Fruit fly (Drosophila melanogaster) whole organism, embryonic: ENCODE results near the gene CAH3.

Experiments used
- Aef1 ChIP-seq: fragments of 200-800 bp; sonication (Bioruptor generic); IDR thresholded peaks from 3 replicates; pipeline ENCODE4 v1.3.6; 2022; ENCODE audit warnings: missing biosample characterization, missing genetic modification characterization
- CG10209 ChIP-seq: fragments of 200-800 bp; sonication (Bioruptor generic); optimal IDR thresholded peaks from 3 replicates; lab custom pipeline; 2017; ENCODE audit warnings: missing biosample characterization, mild to moderate bottlenecking, missing genetic modification characterization, missing genetic modification reagents
- CG11696 ChIP-seq: fragments of 200-800 bp; sonication (Bioruptor generic); IDR thresholded peaks from 2 replicates; pipeline ENCODE4 v1.3.6; 2022; ENCODE audit warnings: missing biosample characterization, missing genetic modification characterization
- CG13287 ChIP-seq: fragments of 200-800 bp; sonication (Bioruptor generic); IDR thresholded peaks from 2 replicates; pipeline ENCODE4 v1.3.6; 2022; ENCODE audit warnings: missing biosample characterization, missing genetic modification characterization; ENCODE audit not compliant: partially characterized antibody
- CG14014 ChIP-seq: fragments of 200-800 bp; sonication (Bioruptor generic); IDR thresholded peaks from 2 replicates; pipeline ENCODE4 v1.3.6; 2022; ENCODE audit warnings: missing biosample characterization, missing genetic modification characterization
- CG14667 ChIP-seq: fragments of 200-800 bp; sonication (Bioruptor generic); IDR thresholded peaks from 2 replicates; pipeline ENCODE4 v1.3.6; 2022; ENCODE audit warnings: missing biosample characterization, missing genetic modification characterization
- CG14860 ChIP-seq: fragments of 200-800 bp; sonication (Bioruptor generic); IDR thresholded peaks from 3 replicates; pipeline ENCODE4 v1.3.6; 2022; ENCODE audit warnings: missing biosample characterization, missing genetic modification characterization; ENCODE audit not compliant: partially characterized antibody
- CG15696 ChIP-seq: fragments of 200-800 bp; sonication (Bioruptor generic); optimal IDR thresholded peaks from 2 replicates; lab custom pipeline; 2019; ENCODE audit warnings: missing biosample characterization, mild to moderate bottlenecking, missing genetic modification characterization, moderate library complexity
- CG1647 ChIP-seq: fragments of 200-800 bp; sonication (Bioruptor generic); optimal IDR thresholded peaks from 3 replicates; lab custom pipeline; 2016; ENCODE audit warnings: missing biosample characterization, missing genetic modification characterization
- CG16863 ChIP-seq: fragments of 200-800 bp; sonication (Bioruptor generic); optimal IDR thresholded peaks from 3 replicates; lab custom pipeline; 2016; ENCODE audit warnings: missing biosample characterization, missing genetic modification characterization
- CG17186 ChIP-seq: fragments of 200-800 bp; sonication (Bioruptor generic); optimal IDR thresholded peaks from 3 replicates; lab custom pipeline; 2017; ENCODE audit warnings: missing biosample characterization, missing genetic modification reagents, missing genetic modification characterization
- CG17359 ChIP-seq: fragments of 200-800 bp; sonication (Bioruptor generic); optimal IDR thresholded peaks from 3 replicates; lab custom pipeline; 2018; ENCODE audit warnings: missing biosample characterization, mild to moderate bottlenecking, missing genetic modification characterization, moderate library complexity
- CG17568 ChIP-seq: fragments of 200-800 bp; sonication (Bioruptor generic); optimal IDR thresholded peaks from 2 replicates; lab custom pipeline; 2018; ENCODE audit warnings: missing biosample characterization, mild to moderate bottlenecking, missing genetic modification characterization, moderate library complexity
- CG17829 ChIP-seq: fragments of 200-800 bp; optimal IDR thresholded peaks from 2 replicates; lab custom pipeline; 2019; ENCODE audit warnings: missing biosample characterization, mild to moderate bottlenecking, missing genetic modification characterization, moderate library complexity
- CG3847 ChIP-seq: fragments of 200-800 bp; sonication (Bioruptor generic); IDR thresholded peaks from 2 replicates; pipeline ENCODE4 v1.3.6; 2022; ENCODE audit warnings: missing biosample characterization, missing genetic modification characterization
- CG42726 ChIP-seq: fragments of 200-800 bp; sonication (Bioruptor generic); IDR thresholded peaks from 2 replicates; pipeline ENCODE4 v1.3.6; 2022; ENCODE audit warnings: missing biosample characterization, missing genetic modification characterization; ENCODE audit not compliant: partially characterized antibody
- CG4282 ChIP-seq: fragments of 200-800 bp; sonication (Bioruptor generic); optimal IDR thresholded peaks from 2 replicates; lab custom pipeline; 2016; ENCODE audit warnings: missing biosample characterization, missing genetic modification characterization
- CG6683 ChIP-seq: fragments of 200-800 bp; sonication (Bioruptor generic); optimal IDR thresholded peaks from 2 replicates; lab custom pipeline; 2017; ENCODE audit warnings: missing biosample characterization, mild to moderate bottlenecking, missing genetic modification characterization, missing genetic modification reagents
- CG7271 ChIP-seq: fragments of 200-800 bp; sonication (Bioruptor generic); optimal IDR thresholded peaks from 2 replicates; lab custom pipeline; 2018; ENCODE audit warnings: missing biosample characterization, mild to moderate bottlenecking, missing genetic modification characterization, moderate library complexity
- CG7556 ChIP-seq: fragments of 200-800 bp; sonication (Bioruptor generic); optimal IDR thresholded peaks from 2 replicates; lab custom pipeline; 2017; ENCODE audit warnings: missing biosample characterization, mild to moderate bottlenecking, missing genetic modification characterization
- CG7928 ChIP-seq: fragments of 200-800 bp; sonication (Bioruptor generic); optimal IDR thresholded peaks from 2 replicates; lab custom pipeline; 2017; ENCODE audit warnings: missing biosample characterization, mild to moderate bottlenecking, missing genetic modification characterization
- Dip3 ChIP-seq: fragments of 200-800 bp; sonication (Bioruptor generic); optimal IDR thresholded peaks from 3 replicates; lab custom pipeline; 2016; ENCODE audit warnings: missing biosample characterization, missing genetic modification characterization
- H15 ChIP-seq: fragments of 200-800 bp; sonication (Bioruptor generic); IDR thresholded peaks from 3 replicates; pipeline ENCODE4 v1.3.6; 2022; ENCODE audit warnings: missing biosample characterization, missing genetic modification characterization
- Hmx ChIP-seq: fragments of 200-800 bp; sonication (Bioruptor generic); optimal IDR thresholded peaks from 2 replicates; lab custom pipeline; 2016; ENCODE audit warnings: missing biosample characterization, missing genetic modification characterization
- NC2β ChIP-seq: fragments of 200-800 bp; sonication (Bioruptor generic); optimal IDR thresholded peaks from 2 replicates; lab custom pipeline; 2016; ENCODE audit warnings: missing biosample characterization, missing genetic modification characterization
- NfI ChIP-seq: fragments of 200-800 bp; sonication (Bioruptor generic); optimal IDR thresholded peaks from 3 replicates; lab custom pipeline; 2018; ENCODE audit warnings: missing biosample characterization, mild to moderate bottlenecking, missing genetic modification characterization, moderate library complexity
- Ptx1 ChIP-seq: fragments of 200-800 bp; sonication (Bioruptor generic); IDR thresholded peaks from 2 replicates; pipeline ENCODE4 v1.3.6; 2022; ENCODE audit warnings: missing biosample characterization, missing genetic modification characterization
- Ravus ChIP-seq: fragments of 200-800 bp; sonication (Bioruptor generic); IDR thresholded peaks from 2 replicates; pipeline ENCODE4 v1.3.6; 2022; ENCODE audit warnings: missing biosample characterization, missing genetic modification characterization
- Trl ChIP-seq, 3 experiments: fragments of >200 bp in 2 of 3; fragments of 200-800 bp in 1 of 3; sonication (Bioruptor generic) in 1 of 3; optimal IDR thresholded peaks; 2 replicates in 1 of 3; 3 replicates in 2 of 3; lab custom pipeline; 2016 to 2017; ENCODE audit warnings: missing biosample characterization in 1 of 3, missing genetic modification characterization in 1 of 3
- Xrp1 ChIP-seq: fragments of 200-800 bp; sonication (Bioruptor generic); IDR thresholded peaks from 2 replicates; pipeline ENCODE4 v1.3.6; 2022; ENCODE audit warnings: missing biosample characterization, missing genetic modification characterization
- bsh ChIP-seq, 2 experiments: fragments of 200-800 bp; sonication (Bioruptor generic); optimal IDR thresholded peaks; 2 replicates each; lab custom pipeline; 2017 to 2018; ENCODE audit warnings: mild to moderate bottlenecking in 2 of 2, missing biosample characterization in 2 of 2, missing genetic modification characterization in 2 of 2, moderate library complexity in 1 of 2
- chm ChIP-seq: fragments of 200-800 bp; sonication (Bioruptor generic); IDR thresholded peaks from 2 replicates; pipeline ENCODE4 v1.3.6; 2022; ENCODE audit warnings: missing biosample characterization, missing genetic modification characterization
- crc ChIP-seq: fragments of 200-800 bp; sonication (Bioruptor generic); optimal IDR thresholded peaks from 2 replicates; lab custom pipeline; 2016; ENCODE audit warnings: missing biosample characterization, missing genetic modification characterization
- dmrt99B ChIP-seq: fragments of 200-800 bp; sonication (Bioruptor generic); optimal IDR thresholded peaks from 2 replicates; lab custom pipeline; 2018; ENCODE audit warnings: missing biosample characterization, mild to moderate bottlenecking, missing genetic modification characterization, moderate library complexity
- esg ChIP-seq: fragments of 200-800 bp; sonication (Bioruptor generic); conservative IDR thresholded peaks from 2 replicates; pipeline ENCODE4 v1.3.6; 2022; ENCODE audit warnings: missing biosample characterization, missing genetic modification characterization
- ewg ChIP-seq: fragments of 200-800 bp; sonication (Bioruptor generic); optimal IDR thresholded peaks from 3 replicates; lab custom pipeline; 2017; ENCODE audit warnings: mild to moderate bottlenecking, missing biosample characterization, missing genetic modification reagents, missing genetic modification characterization
- gro ChIP-seq: fragments of 200-800 bp; sonication (Bioruptor generic); optimal IDR thresholded peaks from 2 replicates; lab custom pipeline; 2016; ENCODE audit warnings: missing biosample characterization, missing genetic modification characterization
- jigr1 ChIP-seq: fragments of 200-800 bp; sonication (Bioruptor generic); IDR thresholded peaks from 3 replicates; pipeline ENCODE4 v1.3.6; 2022; ENCODE audit warnings: missing biosample characterization, missing genetic modification characterization
- kni ChIP-seq: fragments of 200-800 bp; sonication (Bioruptor generic); optimal IDR thresholded peaks from 3 replicates; lab custom pipeline; 2017; ENCODE audit warnings: mild to moderate bottlenecking, missing biosample characterization, missing genetic modification reagents, missing genetic modification characterization
- nmo ChIP-seq: fragments of 200-800 bp; sonication (Bioruptor generic); optimal IDR thresholded peaks from 2 replicates; lab custom pipeline; 2018; ENCODE audit warnings: missing biosample characterization, mild to moderate bottlenecking, missing genetic modification characterization, moderate library complexity
- p53 ChIP-seq: fragments of 200-800 bp; sonication (Bioruptor generic); optimal IDR thresholded peaks from 2 replicates; lab custom pipeline; 2016; ENCODE audit warnings: missing biosample characterization, missing genetic modification characterization
- peb ChIP-seq: fragments of 200-800 bp; sonication (Bioruptor generic); IDR thresholded peaks from 2 replicates; pipeline ENCODE4 v1.3.6; 2022; ENCODE audit warnings: missing biosample characterization, missing genetic modification characterization
- pho ChIP-seq: fragments of 200-800 bp; sonication (Bioruptor generic); optimal IDR thresholded peaks from 2 replicates; lab custom pipeline; 2016; ENCODE audit warnings: missing biosample characterization, missing genetic modification characterization
- pita ChIP-seq: fragments of 200-800 bp; sonication (Bioruptor generic); optimal IDR thresholded peaks from 2 replicates; lab custom pipeline; 2017; ENCODE audit warnings: missing biosample characterization, mild to moderate bottlenecking, missing genetic modification characterization
- pum ChIP-seq: fragments of 200-800 bp; sonication (Bioruptor generic); optimal IDR thresholded peaks from 2 replicates; lab custom pipeline; 2016; ENCODE audit warnings: missing biosample characterization, missing genetic modification characterization
- ro ChIP-seq: fragments of 200-800 bp; sonication (Bioruptor generic); IDR thresholded peaks from 2 replicates; pipeline ENCODE4 v1.3.6; 2022; ENCODE audit warnings: missing biosample characterization, missing genetic modification characterization
- row ChIP-seq: fragments of 200-800 bp; sonication (Bioruptor generic); IDR thresholded peaks from 3 replicates; pipeline ENCODE4 v1.3.6; 2022; ENCODE audit warnings: missing biosample characterization, missing genetic modification characterization
- sens-2 ChIP-seq: fragments of 200-800 bp; sonication (Bioruptor generic); IDR thresholded peaks from 2 replicates; pipeline ENCODE4 v1.3.6; 2022; ENCODE audit warnings: missing biosample characterization, missing genetic modification characterization
- sob ChIP-seq: fragments of 200-800 bp; sonication (Bioruptor generic); IDR thresholded peaks from 2 replicates; pipeline ENCODE4 v1.3.6; 2022; ENCODE audit warnings: missing biosample characterization, missing genetic modification characterization
- vnd ChIP-seq: fragments of 200-800 bp; sonication (Bioruptor generic); IDR thresholded peaks from 3 replicates; pipeline ENCODE4 v1.3.6; 2022; ENCODE audit warnings: missing biosample characterization, missing genetic modification characterization; ENCODE audit not compliant: partially characterized antibody

CAH3 gene

DNA sequence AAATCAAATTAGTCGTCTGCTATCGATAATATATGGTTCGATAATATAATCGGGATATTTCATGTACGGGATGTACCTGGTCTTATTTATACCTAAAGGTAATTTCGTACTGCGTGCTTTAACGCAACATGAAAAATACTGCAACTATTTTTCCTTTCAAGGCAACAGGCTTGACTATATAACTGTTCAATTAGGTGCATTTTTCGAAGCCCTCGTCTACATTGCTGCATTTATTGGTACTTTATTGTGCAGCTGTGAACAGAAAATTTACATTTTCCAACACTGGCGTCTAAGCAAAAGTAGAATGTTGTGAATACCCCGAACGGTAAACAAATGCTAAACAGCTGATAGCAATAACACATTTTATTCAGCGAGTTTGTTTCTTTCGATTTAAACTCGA is 9.0 kb downstream of the CAH3 start, which contains the start of the genes Ppt1 and Ogg1 (continued):
- peak; percentile 16 for TF ChIP-seq CG15696
- TF ChIP-seq CG7556 (GFP tag; lab: Kevin White, UChicago): peak; percentile 11
- peak; percentile 42 for TF ChIP-seq sob (GFP tag; lab: Robert Waterston, UW)
- peak; percentile 60 for TF ChIP-seq pum
- TF ChIP-seq Aef1 (GFP tag; lab: Robert Waterston, UW): 0 out of 3 replicates have a peak, but pooled peaks have one; percentile 10
- peak; percentile 73 for TF ChIP-seq CG13287 (GFP tag; lab: Robert Waterston, UW)
- no peak for TF ChIP-seq peb (GFP tag; lab: Robert Waterston, UW)
- no peak for TF ChIP-seq jigr1 (GFP tag; lab: Robert Waterston, UW)
- TF ChIP-seq CG14667 (GFP tag; lab: Robert Waterston, UW): no peak
- no peak for TF ChIP-seq CG11696 (GFP tag; lab: Robert Waterston, UW)
- TF ChIP-seq Trl (optimal IDR thresholded peaks at IDR 0.05; lab: Kevin White, UChicago): no peak
- peak; percentile 71 for TF ChIP-seq Trl (GFP tag; optimal IDR thresholded peaks at IDR 0.05; lab: Kevin White, UChicago)
- peak; percentile 48 for TF ChIP-seq CG17568 (GFP tag; lab: Kevin White, UChicago)
- 0 out of 2 replicates have a peak, but pooled peaks have one; percentile 41 for TF ChIP-seq CG3847 (GFP tag; lab: Robert Waterston, UW)
- TF ChIP-seq ro (GFP tag; lab: Robert Waterston, UW): no peak
- peak; percentile 60 for TF ChIP-seq CG7928 (GFP tag; lab: Kevin White, UChicago)
- TF ChIP-seq Xrp1 (GFP tag; lab: Robert Waterston, UW): peak; percentile 33; the same call in 1 of the 2 replicates
- peak; percentile 56 for TF ChIP-seq nmo (GFP tag; lab: Kevin White, UChicago)
- peak; percentile 35 for TF ChIP-seq CG4282 (GFP tag; lab: Kevin White, UChicago)
- TF ChIP-seq NC2β (GFP tag; lab: Kevin White, UChicago): peak; percentile 54
- TF ChIP-seq sens-2 (GFP tag; lab: Robert Waterston, UW): no peak
- peak; percentile 52 for TF ChIP-seq CG16863
- TF ChIP-seq Ravus (GFP tag; lab: Robert Waterston, UW): no peak
- TF ChIP-seq gro (GFP tag; lab: Kevin White, UChicago): peak; percentile 48
- no peak for TF ChIP-seq CG7271 (tag; lab: Kevin White, UChicago)
- TF ChIP-seq esg (GFP tag; lab: Robert Waterston, UW): 0 out of 2 replicates have a peak, but pooled peaks have one; percentile 14
- TF ChIP-seq Hmx: no peak
- peak; percentile 89 for TF ChIP-seq row
- peak; percentile 49 for TF ChIP-seq CG17186 (GFP tag; lab: Kevin White, UChicago)
- peak; percentile 16 for TF ChIP-seq p53 (GFP tag; lab: Kevin White, UChicago)
- TF ChIP-seq bsh (GFP tag; optimal IDR thresholded peaks at IDR 0.05; lab: Kevin White, UChicago): peak in 1 of 2 experiments; percentile 44
- TF ChIP-seq pita (GFP tag; lab: Kevin White, UChicago): no peak
- no peak for TF ChIP-seq chm
- TF ChIP-seq CG6683 (GFP tag; lab: Kevin White, UChicago): peak; percentile 0
- peak; percentile 67 for TF ChIP-seq Ptx1 (GFP tag; lab: Robert Waterston, UW)
- peak; percentile 54; the same call in 1 of the 2 replicates for TF ChIP-seq CG14014 (GFP tag; lab: Robert Waterston, UW)
- TF ChIP-seq CG14860 (GFP tag; lab: Robert Waterston, UW): 0 out of 3 replicates have a peak, but pooled peaks have one; percentile 8
- TF ChIP-seq CG17359 (tag; lab: Kevin White, UChicago): peak; percentile 41
- no peak for TF ChIP-seq ewg (GFP tag; lab: Kevin White, UChicago)
- TF ChIP-seq pho (GFP tag; lab: Kevin White, UChicago): peak; percentile 46
- peak; percentile 49 for TF ChIP-seq CG1647 (GFP tag; lab: Kevin White, UChicago)
- peak; percentile 58 for TF ChIP-seq NfI
- no peak for TF ChIP-seq kni (GFP tag; lab: Kevin White, UChicago)
- peak; percentile 32 for TF ChIP-seq CG10209 (GFP tag; lab: Kevin White, UChicago)
- peak; percentile 47 for TF ChIP-seq Dip3 (GFP tag; lab: Kevin White, UChicago)
- TF ChIP-seq dmrt99B (tag; lab: Kevin White, UChicago): peak; percentile 27
- no peak for TF ChIP-seq H15 (GFP tag; lab: Robert Waterston, UW)
- TF ChIP-seq vnd (GFP tag; lab: Robert Waterston, UW): 0 out of 3 replicates have a peak, but pooled peaks have one; percentile 14
- TF ChIP-seq CG42726 (GFP tag; lab: Robert Waterston, UW): no peak
- TF ChIP-seq crc (GFP tag; lab: Kevin White, UChicago): peak; percentile 57
- peak; percentile 45 for TF ChIP-seq CG17829 (tag; lab: Kevin White, UChicago)
